Worm (Caenorhabditis elegans): Measurements from ENCODE around the gene lin-56.

DNA sequence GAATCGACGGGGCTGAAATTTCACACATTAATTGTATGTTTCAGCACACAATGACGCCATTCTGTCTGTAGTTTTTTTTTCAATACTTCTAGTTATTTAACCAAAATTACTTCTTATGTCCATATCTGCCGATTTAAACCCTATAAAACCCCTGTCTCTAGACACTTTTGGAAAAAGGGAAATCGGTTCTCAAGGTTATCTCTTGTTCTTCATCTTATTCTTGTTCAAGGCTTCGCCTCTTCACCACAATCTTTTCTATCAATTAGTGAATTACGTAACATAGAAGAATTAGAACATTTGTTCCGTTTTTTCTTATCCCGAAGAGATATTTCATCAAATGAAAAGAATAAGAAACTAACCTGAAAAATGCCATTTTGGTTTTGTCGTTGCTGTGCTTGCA lies 50.9 kb downstream of the lin-56 start:
- TF ChIP-seq cog-1 (tag; optimal IDR thresholded peaks at IDR 0.05) (no peak), med-1 (GFP tag; optimal IDR thresholded peaks at IDR 0.05; ENCODE audit: insufficient read depth) (no peak), tab-1 (GFP tag; IDR thresholded peaks at IDR 0.05) (no peak)

Data from whole organism, midembryonic.